Fruit fly (Drosophila melanogaster) S2 (cell line): ENCODE results near the gene CG17780.

ENCODE experiments used
- CG8478 ChIP-seq: fragments of >200 bp; optimal IDR thresholded peaks from 2 replicates; lab custom pipeline; 2018
- CTCF ChIP-seq, 2 experiments: fragments of >200 bp; optimal IDR thresholded peaks; 2 replicates each; lab custom pipeline; 2018

- TF ChIP-seq CTCF (optimal IDR thresholded peaks at IDR 0.05; lab: Kevin White, UChicago) (no peak), CG8478 (lab: Kevin White, UChicago) (no peak)
Observed at dm6 chr3R:24369268-24369667, 15.6 kb downstream of the CG17780 start, which contains the start of gene CG13614.
